Worm (Caenorhabditis elegans): Measurements from ENCODE around the gene srbc-12.

DNA sequence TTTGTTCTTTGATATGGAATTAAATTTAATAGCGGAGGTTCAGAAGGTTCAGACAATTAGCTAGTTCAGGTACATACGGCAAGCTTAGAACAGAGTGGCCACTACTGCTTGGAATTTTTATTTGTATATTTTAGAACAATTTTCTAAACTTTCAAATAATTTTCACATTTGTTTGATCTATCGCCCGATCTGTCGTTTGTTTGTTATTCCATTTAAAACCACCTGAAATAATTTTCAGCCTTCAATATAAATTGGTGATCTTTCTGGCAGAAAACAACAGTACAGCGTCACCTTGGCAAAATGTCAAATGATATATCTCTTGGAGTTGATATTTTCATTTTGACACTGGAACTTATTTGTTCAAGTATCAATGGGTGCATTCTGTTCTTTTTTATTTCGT is 34.9 kb upstream of the srbc-12 start, which contains the start of gene R13D11.3:
- TF ChIP-seq nhr-12 (tag; optimal IDR thresholded peaks at IDR 0.05) (no peak), elt-1 (tag; optimal IDR thresholded peaks at IDR 0.05; ENCODE audit: borderline replicate concordance, insufficient read depth) (no peak), sptf-1 (tag; optimal IDR thresholded peaks at IDR 0.05) (no peak), M03D4.4 (tag; optimal IDR thresholded peaks at IDR 0.05) (no peak)
